Worm (Caenorhabditis elegans): ENCODE results near the gene F21C10.4.

ce11 chrV:9141297-9141696 lies 14.9 kb downstream of the F21C10.4 start, which contains the start of gene pitr-3:
- no peak for TF ChIP-seq mbf-1 (tag; optimal IDR thresholded peaks at IDR 0.05)
- no peak for TF ChIP-seq nhr-11 (tag; optimal IDR thresholded peaks at IDR 0.05)
- no peak for TF ChIP-seq ztf-11 (tag; optimal IDR thresholded peaks at IDR 0.05)
